Fruit fly (Drosophila melanogaster) whole organism, prepupa: Measurements from ENCODE around the gene Syt1.

Experiments used
- CG8119 ChIP-seq: fragments of 200-800 bp; sonication (Bioruptor generic); IDR thresholded peaks from 3 replicates; pipeline ENCODE4 v1.3.6; 2022; ENCODE audit warnings: missing biosample characterization, missing genetic modification characterization
- CG9139 ChIP-seq: fragments of 200-800 bp; sonication (Bioruptor generic); optimal IDR thresholded peaks from 3 replicates; lab custom pipeline; 2017; ENCODE audit warnings: missing biosample characterization, mild to moderate bottlenecking, missing genetic modification characterization
- Eip75B ChIP-seq: fragments of 200-800 bp; sonication (Bioruptor generic); optimal IDR thresholded peaks from 3 replicates; lab custom pipeline; 2016; ENCODE audit warnings: missing biosample characterization, missing genetic modification characterization
- Sox102F ChIP-seq: fragments of 200-800 bp; sonication (Bioruptor generic); optimal IDR thresholded peaks from 2 replicates; lab custom pipeline; 2016; ENCODE audit warnings: missing biosample characterization, mild to moderate bottlenecking, missing genetic modification characterization
- achi ChIP-seq: fragments of 200-800 bp; sonication (Bioruptor generic); optimal IDR thresholded peaks from 3 replicates; lab custom pipeline; 2016; ENCODE audit warnings: missing biosample characterization, missing genetic modification characterization
- esn ChIP-seq: fragments of 200-800 bp; sonication (Bioruptor generic); optimal IDR thresholded peaks from 2 replicates; lab custom pipeline; 2016; ENCODE audit warnings: missing biosample characterization, mild to moderate bottlenecking, missing genetic modification characterization, moderate library complexity
- net ChIP-seq: fragments of 200-800 bp; sonication (Bioruptor generic); optimal IDR thresholded peaks from 3 replicates; lab custom pipeline; 2016; ENCODE audit warnings: missing biosample characterization, missing genetic modification characterization
- spab ChIP-seq: fragments of 200-800 bp; sonication (Bioruptor generic); optimal IDR thresholded peaks from 2 replicates; lab custom pipeline; 2017; ENCODE audit warnings: missing biosample characterization, mild to moderate bottlenecking, missing genetic modification characterization, missing genetic modification reagents
- svp ChIP-seq: fragments of 200-800 bp; sonication (Bioruptor generic); peaks from one replicate; lab custom pipeline; 2016; ENCODE audit warnings: missing biosample characterization, missing genetic modification characterization

dm6 chr2L:2751904-2752459, 47.8 kb downstream of the Syt1 start, which contains the start of gene Bacc:
- TF ChIP-seq Sox102F (GFP tag; lab: Kevin White, UChicago): peak; percentile 98
- peak; percentile 97 for TF ChIP-seq achi (GFP tag; lab: Kevin White, UChicago)
- peak; percentile 99 for TF ChIP-seq esn (GFP tag; lab: Kevin White, UChicago)
- peak; percentile 98 for TF ChIP-seq net (GFP tag; lab: Kevin White, UChicago)
- TF ChIP-seq Eip75B (GFP tag; lab: Kevin White, UChicago): peak; percentile 99
- peak; percentile 94 for TF ChIP-seq CG9139 (GFP tag; lab: Kevin White, UChicago)
- TF ChIP-seq CG8119 (GFP tag; lab: Robert Waterston, UW): no peak
- TF ChIP-seq spab (GFP tag; lab: Kevin White, UChicago): peak; percentile 99
- peak; percentile 99 for TF ChIP-seq svp (GFP tag; lab: Kevin White, UChicago)
